Worm (Caenorhabditis elegans) whole organism, L3 larva: ENCODE results near the gene kin-30.
"Not testable (repeated sequence)": the region's sequence is repeated elsewhere in the genome, so short reads cannot be mapped to it uniquely, and the experiment has no call there.

ENCODE experiments used
- ZK546.5 ChIP-seq: sonication (generic microtip); optimal IDR thresholded peaks from 2 replicates; lab custom pipeline; 2017; ENCODE audit warnings: missing biosample characterization, missing genetic modification characterization
- aly-2 ChIP-seq: fragments of 150-350 bp; optimal IDR thresholded peaks from 2 replicates; lab custom pipeline; 2014; ENCODE audit warnings: missing biosample characterization, missing genetic modification characterization
- ceh-82 ChIP-seq: fragments of 150-350 bp; optimal IDR thresholded peaks from 2 replicates; lab custom pipeline; 2014; ENCODE audit warnings: missing biosample characterization, missing genetic modification characterization
- daf-12 ChIP-seq: fragments of 150-350 bp; optimal IDR thresholded peaks from 2 replicates; lab custom pipeline; 2014; ENCODE audit warnings: missing biosample characterization, missing genetic modification reagents, missing genetic modification characterization
- egl-27 ChIP-seq: sonication (generic microtip); optimal IDR thresholded peaks from 4 replicates; lab custom pipeline; 2017; ENCODE audit warnings: missing biosample characterization, missing genetic modification reagents, missing genetic modification characterization
- fkh-10 ChIP-seq: sonication (generic microtip); optimal IDR thresholded peaks from 2 replicates; lab custom pipeline; 2017; ENCODE audit warnings: missing biosample characterization, missing genetic modification reagents, missing genetic modification characterization
- fos-1 ChIP-seq: fragments of 150-350 bp; optimal IDR thresholded peaks from 2 replicates; lab custom pipeline; 2014; ENCODE audit warnings: missing biosample characterization, missing genetic modification characterization
- lin-39 ChIP-seq: fragments of 150-350 bp; optimal IDR thresholded peaks from 2 replicates; lab custom pipeline; 2018; ENCODE audit warnings: missing biosample characterization, missing genetic modification reagents, missing genetic modification characterization
- nhr-25 ChIP-seq: sonication (generic microtip); optimal IDR thresholded peaks from 2 replicates; lab custom pipeline; 2017; ENCODE audit warnings: missing biosample characterization, missing genetic modification characterization
- nhr-28 ChIP-seq: fragments of 150-350 bp; optimal IDR thresholded peaks from 2 replicates; lab custom pipeline; 2014; ENCODE audit warnings: missing biosample characterization, missing genetic modification characterization
- nhr-43 ChIP-seq: sonication (generic microtip); optimal IDR thresholded peaks from 2 replicates; lab custom pipeline; 2016; ENCODE audit warnings: mild to moderate bottlenecking, missing genetic modification characterization, missing compliant biosample characterization; ENCODE audit not compliant: poor library complexity, severe bottlenecking
- skn-1 ChIP-seq: fragments of 150-350 bp; optimal IDR thresholded peaks from 2 replicates; lab custom pipeline; 2014; ENCODE audit warnings: missing biosample characterization, missing genetic modification characterization
- snpc-4 ChIP-seq: fragments of 150-350 bp; optimal IDR thresholded peaks from 2 replicates; lab custom pipeline; 2014; ENCODE audit warnings: missing biosample characterization, missing genetic modification characterization
- unc-39 ChIP-seq: sonication (generic microtip); optimal IDR thresholded peaks from 4 replicates; lab custom pipeline; 2017; ENCODE audit warnings: missing biosample characterization, missing genetic modification characterization

- TF ChIP-seq lin-39 (tag; lab: Kevin White, UChicago); skn-1 (tag; lab: Kevin White, UChicago); nhr-43 (tag; lab: Kevin White, UChicago); ceh-82; daf-12; unc-39 (tag; lab: Kevin White, UChicago); fos-1 (tag; lab: Kevin White, UChicago); snpc-4 (tag; lab: Kevin White, UChicago); egl-27 (tag; lab: Kevin White, UChicago); ZK546.5; fkh-10 (GFP tag; lab: Kevin White, UChicago); nhr-25 (tag; lab: Kevin White, UChicago); nhr-28; aly-2 (tag; lab: Kevin White, UChicago): not testable (repeated sequence)
These were observed 12.1 kb downstream of the kin-30 start, which contains the start of gene srsx-39 for ce11 chrV:15256669-15257068.
